Worm (Caenorhabditis elegans) whole organism, L1 larva: Measurements from ENCODE around the gene upp-1.

ENCODE experiments used
- ces-1 ChIP-seq: fragments of 150-350 bp; optimal IDR thresholded peaks from 2 replicates; lab custom pipeline; 2014; ENCODE audit warnings: missing biosample characterization, missing genetic modification reagents, missing genetic modification characterization
- efl-3 ChIP-seq: fragments of 200-800 bp; sonication (Bioruptor generic); optimal IDR thresholded peaks from 2 replicates; lab custom pipeline; 2018; ENCODE audit warnings: mild to moderate bottlenecking, missing genetic modification characterization, missing compliant biosample characterization
- hlh-17 ChIP-seq: fragments of 200-800 bp; sonication (Bioruptor generic); optimal IDR thresholded peaks from 2 replicates; lab custom pipeline; 2018; ENCODE audit warnings: missing genetic modification characterization, mild to moderate bottlenecking, missing compliant biosample characterization, moderate library complexity, borderline replicate concordance
- nhr-20 ChIP-seq: sonication (generic microtip); optimal IDR thresholded peaks from 2 replicates; lab custom pipeline; 2016; ENCODE audit warnings: mild to moderate bottlenecking, missing genetic modification characterization, missing compliant biosample characterization
- nhr-237 ChIP-seq: fragments of 150-350 bp; optimal IDR thresholded peaks from 2 replicates; lab custom pipeline; 2014; ENCODE audit warnings: missing biosample characterization, missing genetic modification characterization
- pqm-1 ChIP-seq: sonication (generic microtip); optimal IDR thresholded peaks from 3 replicates; lab custom pipeline; 2017; ENCODE audit warnings: missing biosample characterization, missing genetic modification characterization
- unc-98 ChIP-seq: fragments of 200-800 bp; sonication (Bioruptor generic); IDR thresholded peaks from 2 replicates; pipeline ENCODE4 v1.3.6; 2022; ENCODE audit warnings: missing genetic modification characterization, missing compliant biosample characterization
- ztf-11 ChIP-seq, 2 experiments: sonication (generic microtip); optimal IDR thresholded peaks; 2 replicates each; lab custom pipeline; 2016 to 2017; ENCODE audit warnings: missing genetic modification characterization in 2 of 2, missing biosample characterization in 1 of 2, missing compliant biosample characterization in 1 of 2
- ztf-4 ChIP-seq: fragments of 150-350 bp; optimal IDR thresholded peaks from 2 replicates; lab custom pipeline; 2014; ENCODE audit warnings: missing biosample characterization, missing genetic modification characterization

ce11 chrIII:7608223-7608622 lies 34.7 kb downstream of the upp-1 start, which contains the start of gene T04A6.3:
- TF ChIP-seq nhr-20 (tag; lab: Kevin White, UChicago) (no peak), ztf-4 (tag; lab: Kevin White, UChicago) (no peak), efl-3 (no peak), unc-98 (no peak), ces-1 (GFP tag; lab: Kevin White, UChicago) (no peak), pqm-1 (no peak), hlh-17 (GFP tag; lab: Kevin White, UChicago) (no peak), ztf-11 (tag; optimal IDR thresholded peaks at IDR 0.05; lab: Kevin White, UChicago) (no peak), nhr-237 (tag; lab: Kevin White, UChicago) (no peak)
